Worm (Caenorhabditis elegans) whole organism, early embryonic: Measurements from ENCODE around the gene lite-1.

Experiments
- ama-1 ChIP-seq: fragments of 150-350 bp; optimal IDR thresholded peaks from 2 replicates; lab custom pipeline; 2014
- flt-1 ChIP-seq: fragments of 200-800 bp; sonication (Bioruptor generic); IDR thresholded peaks from 2 replicates; pipeline ENCODE4 v1.3.6; 2022; ENCODE audit warnings: missing genetic modification characterization, missing compliant biosample characterization
- scrt-1 ChIP-seq: fragments of 200-800 bp; sonication (Bioruptor generic); IDR thresholded peaks from 2 replicates; pipeline ENCODE4 v1.3.6; 2022; ENCODE audit warnings: missing genetic modification characterization, missing compliant biosample characterization
- sea-1 ChIP-seq: fragments of 200-800 bp; sonication (Bioruptor generic); conservative IDR thresholded peaks from 2 replicates; pipeline ENCODE4 v1.3.6; 2022; ENCODE audit warnings: missing genetic modification characterization, missing compliant biosample characterization

ce11 chrX:6253899-6254670 is 23.5 kb upstream of the lite-1 start:
- TF ChIP-seq ama-1 (lab: Kevin White, UChicago), result no peak
- no peak for TF ChIP-seq flt-1 (GFP tag; lab: Robert Waterston, UW)
- TF ChIP-seq scrt-1 (GFP tag; lab: Robert Waterston, UW), result no peak
- TF ChIP-seq sea-1 (GFP tag; lab: Robert Waterston, UW), result peak; percentile 56; the same call in 1 of the 2 replicates
